Worm (Caenorhabditis elegans) whole organism, L4/young adult: Measurements from ENCODE around the gene clec-165.

Experiments
- W03F9.2 ChIP-seq: fragments of 150-350 bp; optimal IDR thresholded peaks from 2 replicates; lab custom pipeline; 2014; ENCODE audit warnings: missing biosample characterization, missing genetic modification characterization
- dao-5 ChIP-seq: sonication (generic microtip); optimal IDR thresholded peaks from 2 replicates; lab custom pipeline; 2016; ENCODE audit warnings: missing genotype, missing genetic modification characterization, moderate library complexity, missing compliant biosample characterization
- him-1 ChIP-seq: sonication (generic microtip); optimal IDR thresholded peaks from 2 replicates; lab custom pipeline; 2016; ENCODE audit warnings: missing genotype, missing genetic modification reagents, missing genetic modification characterization, missing compliant biosample characterization

The clec-165 gene

ce11 chrIV:1255632-1256031 is 8.9 kb upstream of the clec-165 start, which contains the start of gene clec-167:
TSS of gene clec-167 (minus strand) at chrIV:1255732.
- TF ChIP-seq him-1, result no peak
- TF ChIP-seq dao-5 (tag; lab: Kevin White, UChicago), result no peak
- TF ChIP-seq W03F9.2, result no peak

ce11 chrIV:1251242-1251911 is 4.7 kb upstream of the clec-165 start, which contains the start of the genes clec-166 and F38A1.6:
TSS of gene clec-166 (minus strand) at chrIV:1251342.
TSS of gene F38A1.6 (plus strand) at chrIV:1251861.
- TF ChIP-seq W03F9.2, result no peak
- TF ChIP-seq dao-5 (tag; lab: Kevin White, UChicago), result no peak
- TF ChIP-seq him-1, result no peak

- no peak for TF ChIP-seq dao-5 (tag; lab: Kevin White, UChicago)
- no peak for TF ChIP-seq W03F9.2
- TF ChIP-seq him-1, result no peak
Observed at ce11 chrIV:1245244-1245643, 1.4 kb downstream of the clec-165 start, which contains the start of gene F38A1.9. TSS of gene F38A1.9 (minus strand) at chrIV:1245344.

DNA sequence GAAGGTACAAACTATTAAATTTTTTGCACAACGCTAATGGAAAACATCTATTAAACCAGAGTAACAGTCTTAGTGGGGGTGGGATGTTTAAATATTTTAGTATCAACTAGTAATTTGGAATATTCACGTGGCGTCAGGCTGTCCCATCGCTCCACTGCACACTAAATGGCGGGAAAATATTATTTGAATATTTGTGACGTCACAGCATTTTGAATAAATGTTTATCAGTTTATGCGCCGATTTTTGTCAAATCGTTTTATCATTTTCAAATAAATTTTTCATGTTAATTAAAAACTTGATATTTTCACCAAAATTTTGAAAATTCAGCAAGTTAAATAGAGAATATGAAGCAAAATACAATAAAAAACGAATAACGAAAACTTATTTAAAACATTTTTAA is 3.4 kb downstream of the clec-165 start, which contains the start of gene F38A1.15:
TSS of gene F38A1.15 (minus strand) at position 101 of the 400 bp plus-strand sequence.
- TF ChIP-seq him-1 (no peak), W03F9.2 (no peak), dao-5 (tag; lab: Kevin White, UChicago) (no peak)

- no peak for TF ChIP-seq dao-5 (tag; lab: Kevin White, UChicago)
- TF ChIP-seq him-1, result no peak
- TF ChIP-seq W03F9.2, result no peak
Observed at ce11 chrIV:1239686-1240085, 7.0 kb downstream of the clec-165 start, which contains the start of gene F38A1.8. TSS of gene F38A1.8 (minus strand) at chrIV:1239852.

DNA sequence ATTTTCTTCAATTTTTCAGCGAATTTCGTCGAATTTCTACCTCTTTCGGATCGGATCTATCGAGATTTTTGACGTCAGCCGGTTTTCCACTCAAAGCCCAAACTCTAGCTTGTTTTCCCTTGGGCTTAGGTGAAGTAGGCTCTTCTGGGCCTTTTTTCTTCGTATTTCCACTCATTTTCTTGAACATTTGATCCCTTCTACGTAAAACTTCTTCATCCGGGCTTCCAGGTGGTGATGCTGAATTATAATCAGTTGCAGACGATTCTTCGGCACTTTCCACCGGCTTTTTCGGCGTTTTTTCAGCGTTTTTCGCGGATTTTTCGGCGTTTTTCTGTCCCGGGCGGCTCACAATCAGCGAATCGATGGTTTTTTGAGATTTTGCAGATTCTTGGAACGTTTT is 8.5 kb downstream of the clec-165 start:
- TF ChIP-seq him-1 (no peak), W03F9.2 (no peak), dao-5 (tag; lab: Kevin White, UChicago) (no peak)

- TF ChIP-seq him-1 (no peak), dao-5 (tag; lab: Kevin White, UChicago) (no peak), W03F9.2 (no peak)
Observed at ce11 chrIV:1235785-1236184, 10.9 kb downstream of the clec-165 start.

DNA sequence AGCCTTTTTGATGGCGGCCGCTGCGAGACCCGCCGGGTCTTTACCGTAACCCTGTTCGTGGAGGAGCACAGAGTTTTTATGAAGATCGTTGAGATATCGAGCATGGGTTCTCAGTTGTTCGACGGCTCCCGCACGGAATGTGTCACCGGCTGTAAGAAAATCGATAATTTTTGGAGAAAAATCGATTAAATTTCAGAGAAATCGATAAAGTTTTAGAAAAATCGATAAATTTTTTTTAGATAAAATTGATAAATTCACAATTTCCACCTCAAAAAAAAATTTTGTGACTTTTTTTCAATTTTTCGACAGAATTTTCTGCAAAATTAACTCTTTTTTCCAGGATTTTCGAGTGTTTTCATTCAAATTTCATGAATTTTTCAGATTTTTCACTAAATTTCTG is 11.9 kb downstream of the clec-165 start:
- TF ChIP-seq W03F9.2 (no peak), him-1 (no peak), dao-5 (tag; lab: Kevin White, UChicago) (no peak)

DNA sequence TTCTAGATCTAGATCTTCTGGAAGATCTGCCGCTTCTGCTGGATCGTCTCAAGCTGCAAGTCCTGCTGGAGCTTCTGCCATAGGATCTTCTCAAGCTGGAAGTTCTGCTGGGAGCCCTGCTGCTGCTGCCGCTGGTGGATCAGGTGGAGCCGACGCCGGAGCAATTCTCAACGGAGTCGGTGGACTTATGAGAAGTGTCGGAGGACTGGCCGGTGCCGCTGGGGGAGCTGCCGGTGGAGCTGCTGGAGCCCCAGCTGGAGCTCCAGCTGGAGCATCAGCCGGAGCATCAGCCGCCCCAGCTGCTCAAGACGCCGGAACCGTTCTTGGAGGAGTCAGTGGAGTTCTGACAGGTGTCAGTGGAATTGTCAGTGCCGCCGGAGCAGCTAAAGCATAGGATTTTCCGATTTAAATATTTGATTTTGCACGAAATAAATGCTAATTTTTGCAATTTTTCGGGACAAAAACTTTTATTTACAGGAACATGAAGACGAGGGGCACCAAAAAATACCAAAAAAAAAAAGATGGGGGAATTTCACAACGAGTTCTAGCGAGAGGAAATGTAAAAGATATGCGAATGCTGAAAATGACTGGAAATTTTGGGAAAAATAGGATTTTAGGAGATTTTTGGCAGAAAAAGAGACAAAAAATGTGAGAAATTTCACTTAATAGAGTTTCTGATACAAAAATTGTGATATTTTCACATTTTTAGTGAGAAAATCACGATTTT is 14.1 kb downstream of the clec-165 start:
- TF ChIP-seq dao-5 (tag; lab: Kevin White, UChicago), result no peak
- TF ChIP-seq him-1, result no peak
- TF ChIP-seq W03F9.2, result no peak

DNA sequence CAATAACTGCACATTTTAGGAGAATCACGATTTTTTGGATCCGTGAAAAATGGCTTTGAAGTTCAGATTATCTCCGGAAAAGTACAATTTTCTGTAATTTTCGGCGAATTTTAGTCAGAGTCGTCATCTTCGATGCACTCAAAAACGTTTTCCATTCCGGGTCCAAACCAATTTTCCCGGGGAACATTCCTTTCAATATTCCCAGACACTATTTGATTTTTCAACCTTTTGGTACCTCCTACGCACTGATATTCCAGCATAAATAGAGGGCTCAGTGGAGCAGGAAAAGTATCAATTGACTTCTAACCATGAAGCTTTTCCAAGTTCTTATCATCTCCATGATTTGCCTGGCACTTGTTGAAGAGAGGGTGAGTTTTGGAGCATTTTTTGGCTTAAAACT is 15.1 kb downstream of the clec-165 start, which contains the start of gene W09G12.6:
TSS of gene W09G12.6 (plus strand) at position 301 of the 400 bp plus-strand sequence.
- no peak for TF ChIP-seq dao-5 (tag; lab: Kevin White, UChicago)
- no peak for TF ChIP-seq him-1
- TF ChIP-seq W03F9.2, result no peak

DNA sequence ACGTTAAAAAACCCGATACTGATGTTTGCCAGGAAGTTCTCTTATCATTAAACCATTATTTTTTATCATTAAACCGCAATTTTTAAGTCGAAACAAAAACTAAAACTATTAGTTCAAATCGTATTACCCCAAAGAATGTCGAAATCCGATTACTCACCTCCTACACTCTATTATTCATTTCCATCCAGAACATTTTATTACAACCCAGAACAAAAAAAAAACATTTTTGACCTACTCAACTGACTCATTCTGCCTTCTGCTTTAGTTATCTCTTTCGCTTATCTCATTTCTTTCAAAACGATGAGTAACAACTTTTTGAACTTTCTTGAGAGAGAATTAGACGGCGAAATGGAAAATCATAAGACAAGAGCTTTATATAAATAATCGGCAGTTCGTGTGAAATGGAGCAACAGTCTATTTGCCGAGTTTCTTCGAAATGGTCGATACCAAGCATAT is 18.0 kb downstream of the clec-165 start, which contains the start of gene W09G12.7:
TSS of gene W09G12.7 (plus strand) at position 406 of the 456 bp plus-strand sequence.
- TF ChIP-seq W03F9.2, result no peak
- TF ChIP-seq dao-5 (tag; lab: Kevin White, UChicago), result no peak
- TF ChIP-seq him-1, result no peak

ce11 chrIV:1225596-1226232 is 21.0 kb downstream of the clec-165 start, which contains the start of gene W09G12.8:
TSS of gene W09G12.8 (plus strand) at chrIV:1226182.
- TF ChIP-seq dao-5 (tag; lab: Kevin White, UChicago) (no peak), him-1 (no peak), W03F9.2 (no peak)

ce11 chrIV:1224781-1225180 is 21.9 kb downstream of the clec-165 start:
- no peak for TF ChIP-seq dao-5 (tag; lab: Kevin White, UChicago)
- TF ChIP-seq W03F9.2, result no peak

- TF ChIP-seq dao-5 (tag; lab: Kevin White, UChicago), result no peak
- no peak for TF ChIP-seq him-1
- TF ChIP-seq W03F9.2, result no peak
Observed at ce11 chrIV:1221167-1221566, 25.5 kb downstream of the clec-165 start, which contains the start of gene W09G12.10. TSS of gene W09G12.10 (minus strand) at chrIV:1221287.
